Fruit fly (Drosophila melanogaster): Measurements from ENCODE around the gene TBC1D16.

- no peak for TF ChIP-seq pan (optimal IDR thresholded peaks at IDR 0.05)
- no peak for TF ChIP-seq Jra (GFP tag; optimal IDR thresholded peaks at IDR 0.05)
- no peak for TF ChIP-seq Rel (GFP tag; optimal IDR thresholded peaks at IDR 0.05)
- no peak for TF ChIP-seq Rel (tag; optimal IDR thresholded peaks at IDR 0.05)
- TF ChIP-seq Abd-B (GFP tag; optimal IDR thresholded peaks at IDR 0.05) = no peak
- no peak for TF ChIP-seq h (GFP tag; optimal IDR thresholded peaks at IDR 0.05)
- TF ChIP-seq br (GFP tag; optimal IDR thresholded peaks at IDR 0.05) = no peak
Measured at dm6 chr2L:10479859-10480258, 44.4 kb upstream of the TBC1D16 start.

Data from whole organism, wandering third instar larva.